Fruit fly (Drosophila melanogaster) whole organism, embryonic: ENCODE measurements around the gene CG4631.

Experiments
- ci ChIP-seq: fragments of 200-800 bp; sonication (Bioruptor generic); IDR thresholded peaks from 3 replicates; pipeline ENCODE4 v1.3.6; 2022; ENCODE audit warnings: missing biosample characterization, missing genetic modification characterization
- dysf ChIP-seq: fragments of 200-800 bp; sonication (Bioruptor generic); IDR thresholded peaks from 3 replicates; pipeline ENCODE4 v1.3.6; 2022; ENCODE audit warnings: missing biosample characterization, missing genetic modification characterization

DNA sequence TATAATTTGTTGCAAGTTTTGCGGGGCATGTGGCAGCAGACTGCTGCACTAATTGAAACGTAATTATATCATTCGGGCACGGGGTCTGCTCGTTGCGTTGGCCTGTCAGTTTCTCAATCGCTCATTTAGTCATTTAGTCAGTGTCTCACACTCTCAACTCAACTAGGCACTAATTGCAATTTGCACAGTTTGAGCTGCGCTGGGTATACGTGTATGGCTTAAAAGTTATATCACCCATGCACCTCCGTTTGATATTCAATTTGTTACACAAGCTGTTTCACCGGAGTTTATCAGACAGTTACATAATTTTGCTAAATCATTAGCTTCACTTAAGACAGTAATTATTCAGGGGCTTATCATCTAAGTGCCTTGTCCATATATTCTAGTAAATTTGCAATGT lies 20.8 kb downstream of the CG4631 start:
- TF ChIP-seq ci (GFP tag; lab: Robert Waterston, UW) (no peak), dysf (no peak)
